Worm (Caenorhabditis elegans) whole organism, L4/young adult: ENCODE measurements around the gene Y57G11A.4.

Experiments used
- W03F9.2 ChIP-seq: fragments of 150-350 bp; optimal IDR thresholded peaks from 2 replicates; lab custom pipeline; 2014; ENCODE audit warnings: missing biosample characterization, missing genetic modification characterization
- dao-5 ChIP-seq: sonication (generic microtip); optimal IDR thresholded peaks from 2 replicates; lab custom pipeline; 2016; ENCODE audit warnings: missing genotype, missing genetic modification characterization, moderate library complexity, missing compliant biosample characterization
- him-1 ChIP-seq: sonication (generic microtip); optimal IDR thresholded peaks from 2 replicates; lab custom pipeline; 2016; ENCODE audit warnings: missing genotype, missing genetic modification reagents, missing genetic modification characterization, missing compliant biosample characterization

DNA sequence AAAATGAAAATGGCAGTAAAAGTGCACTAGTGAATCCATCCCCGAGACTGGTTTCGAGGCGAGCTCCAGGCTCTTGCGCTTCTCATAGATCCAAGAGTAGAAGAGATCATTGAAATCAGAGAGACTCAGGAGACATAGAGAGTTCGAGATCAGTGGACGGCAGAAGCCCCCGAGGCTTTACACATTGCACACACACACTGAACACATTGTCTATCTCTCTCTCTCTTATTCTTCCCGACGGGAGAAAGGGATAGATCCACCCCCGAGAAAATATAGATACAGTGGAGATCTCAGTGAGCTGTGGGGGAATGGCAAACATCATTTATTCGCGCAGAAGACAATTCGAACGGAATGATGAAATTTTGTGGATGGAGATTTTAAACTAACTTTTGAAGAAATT is 24.9 kb downstream of the Y57G11A.4 start:
- TF ChIP-seq dao-5 (tag; lab: Kevin White, UChicago) (no peak), W03F9.2 (tag; lab: Kevin White, UChicago) (no peak), him-1 (no peak)
